Worm (Caenorhabditis elegans): ENCODE measurements around the gene end-1.
A peak's percentile ranks its signal among the peaks of the same experiment; 100 is the strongest.

DNA sequence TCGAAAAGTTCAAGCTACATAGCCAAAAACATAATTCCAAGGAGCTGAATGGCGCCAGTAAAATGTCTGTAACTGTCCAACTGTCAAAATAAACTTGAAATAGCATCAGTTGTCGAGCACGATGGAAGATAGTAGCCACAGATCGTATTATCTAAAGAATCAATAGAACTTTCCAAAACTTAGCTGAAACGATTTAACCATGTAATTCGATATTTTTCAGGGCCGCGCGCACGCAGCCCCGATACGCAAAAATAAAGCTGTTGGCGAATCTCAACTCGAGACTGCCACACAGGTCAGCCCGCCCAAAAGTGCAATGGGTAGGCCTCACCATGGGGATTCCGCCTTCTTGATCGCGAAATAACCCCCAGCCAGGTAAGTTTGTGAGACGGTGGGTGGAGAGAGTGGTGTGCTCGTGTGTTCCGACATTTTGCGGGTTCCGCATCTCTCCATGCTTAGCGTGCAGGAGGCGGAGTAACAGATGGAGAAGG, 43.4 kb downstream of the end-1 start:
- TF ChIP-seq him-1 (tag; optimal IDR thresholded peaks at IDR 0.05) (no peak), W03F9.2 (tag; optimal IDR thresholded peaks at IDR 0.05) (no peak), dao-5 (tag; optimal IDR thresholded peaks at IDR 0.05) (peak; percentile 20)
